Worm (Caenorhabditis elegans) whole organism, L3 larva: Measurements from ENCODE around the gene sas-6.

Experiments
- ama-1 ChIP-seq: fragments of 150-350 bp; optimal IDR thresholded peaks from 2 replicates; lab custom pipeline; 2018
- ceh-82 ChIP-seq: fragments of 150-350 bp; optimal IDR thresholded peaks from 2 replicates; lab custom pipeline; 2014; ENCODE audit warnings: missing biosample characterization, missing genetic modification characterization
- fos-1 ChIP-seq: fragments of 150-350 bp; optimal IDR thresholded peaks from 2 replicates; lab custom pipeline; 2014; ENCODE audit warnings: missing biosample characterization, missing genetic modification characterization
- jun-1 ChIP-seq: fragments of 150-350 bp; optimal IDR thresholded peaks from 2 replicates; lab custom pipeline; 2014; ENCODE audit warnings: missing biosample characterization, missing genetic modification reagents, missing genetic modification characterization
- mml-1 ChIP-seq: fragments of 150-350 bp; sonication (generic microtip); optimal IDR thresholded peaks from 3 replicates; lab custom pipeline; 2014; ENCODE audit warnings: missing biosample characterization, missing genetic modification characterization
- nfya-1 ChIP-seq: sonication (generic microtip); optimal IDR thresholded peaks from 2 replicates; lab custom pipeline; 2017; ENCODE audit warnings: missing genetic modification characterization, mild to moderate bottlenecking, missing compliant biosample characterization, antibody characterized with exemption, moderate library complexity; ENCODE audit not compliant: insufficient read depth
- nhr-77 ChIP-seq: fragments of 150-350 bp; optimal IDR thresholded peaks from 2 replicates; lab custom pipeline; 2014; ENCODE audit warnings: missing biosample characterization, missing genetic modification characterization
- pha-4 ChIP-seq: fragments of 150-350 bp; optimal IDR thresholded peaks from 2 replicates; lab custom pipeline; 2014; ENCODE audit warnings: missing biosample characterization, missing genetic modification reagents, missing genetic modification characterization
- tbx-2 ChIP-seq: sonication (generic microtip); optimal IDR thresholded peaks from 2 replicates; lab custom pipeline; 2016; ENCODE audit warnings: mild to moderate bottlenecking, missing genetic modification characterization, missing compliant biosample characterization
- ztf-4 ChIP-seq: fragments of 150-350 bp; optimal IDR thresholded peaks from 2 replicates; lab custom pipeline; 2014; ENCODE audit warnings: missing biosample characterization, missing genetic modification characterization

ce11 chrIV:13764708-13765107 lies 23.8 kb downstream of the sas-6 start:
- no peak for TF ChIP-seq ama-1
- TF ChIP-seq mml-1 (tag; lab: Kevin White, UChicago): no peak
- TF ChIP-seq ztf-4 (tag; lab: Kevin White, UChicago): no peak
- no peak for TF ChIP-seq ceh-82 (tag; lab: Kevin White, UChicago)
- no peak for TF ChIP-seq tbx-2 (tag; lab: Kevin White, UChicago)
- no peak for TF ChIP-seq pha-4 (tag; lab: Kevin White, UChicago)
- TF ChIP-seq fos-1: no peak
- no peak for TF ChIP-seq jun-1 (tag; lab: Kevin White, UChicago)
- no peak for TF ChIP-seq nhr-77 (tag; lab: Kevin White, UChicago)
- peak; percentile 74 for TF ChIP-seq nfya-1
